Fruit fly (Drosophila melanogaster) whole organism, embryonic: Measurements from ENCODE around the gene yellow-f.

Experiments
- B-H2 ChIP-seq: fragments of 200-800 bp; sonication (Bioruptor generic); optimal IDR thresholded peaks from 2 replicates; lab custom pipeline; 2018; ENCODE audit warnings: missing biosample characterization, mild to moderate bottlenecking, missing genetic modification characterization
- CG10267 ChIP-seq: fragments of 200-800 bp; sonication (Bioruptor generic); optimal IDR thresholded peaks from 2 replicates; lab custom pipeline; 2018; ENCODE audit warnings: missing biosample characterization, mild to moderate bottlenecking, missing genetic modification characterization, moderate library complexity
- CG10543 ChIP-seq: fragments of 200-800 bp; sonication (Bioruptor generic); optimal IDR thresholded peaks from 3 replicates; lab custom pipeline; 2017; ENCODE audit warnings: missing biosample characterization, mild to moderate bottlenecking, missing genetic modification characterization, moderate library complexity
- CG11456 ChIP-seq: fragments of 200-800 bp; sonication (Bioruptor generic); IDR thresholded peaks from 3 replicates; pipeline ENCODE4 v1.3.6; 2022; ENCODE audit warnings: missing biosample characterization, missing genetic modification characterization
- CG15269 ChIP-seq: fragments of 200-800 bp; sonication (Bioruptor generic); optimal IDR thresholded peaks from 2 replicates; lab custom pipeline; 2018; ENCODE audit warnings: missing biosample characterization, mild to moderate bottlenecking, missing genetic modification characterization, moderate library complexity
- CG1603 ChIP-seq: fragments of 200-800 bp; sonication (Bioruptor generic); optimal IDR thresholded peaks from 2 replicates; lab custom pipeline; 2019; ENCODE audit warnings: missing biosample characterization, mild to moderate bottlenecking, missing genetic modification characterization, moderate library complexity
- CG2199 ChIP-seq: fragments of 200-800 bp; sonication (Bioruptor generic); IDR thresholded peaks from 3 replicates; pipeline ENCODE4 v1.3.6; 2022; ENCODE audit warnings: missing biosample characterization, missing genetic modification characterization
- CG2678 ChIP-seq: fragments of 200-800 bp; sonication (Bioruptor generic); optimal IDR thresholded peaks from 3 replicates; lab custom pipeline; 2019; ENCODE audit warnings: missing biosample characterization, mild to moderate bottlenecking, missing genetic modification characterization, moderate library complexity
- CG32767 ChIP-seq: fragments of 200-800 bp; sonication (Bioruptor generic); IDR thresholded peaks from 2 replicates; pipeline ENCODE4 v1.3.6; 2022; ENCODE audit warnings: missing biosample characterization, missing genetic modification characterization
- CG32772 ChIP-seq: fragments of 200-800 bp; sonication (Bioruptor generic); IDR thresholded peaks from 2 replicates; pipeline ENCODE4 v1.3.6; 2022; ENCODE audit warnings: missing biosample characterization, missing genetic modification characterization
- CG4360 ChIP-seq: fragments of 200-800 bp; sonication (Bioruptor generic); IDR thresholded peaks from 2 replicates; pipeline ENCODE4 v1.3.6; 2022; ENCODE audit warnings: missing biosample characterization, missing genetic modification characterization
- CG5245 ChIP-seq: fragments of 200-800 bp; sonication (Bioruptor generic); optimal IDR thresholded peaks from 3 replicates; lab custom pipeline; 2016; ENCODE audit warnings: missing biosample characterization, missing genetic modification characterization
- CG6254 ChIP-seq: fragments of 200-800 bp; sonication (Bioruptor generic); optimal IDR thresholded peaks from 3 replicates; lab custom pipeline; 2017; ENCODE audit warnings: mild to moderate bottlenecking, missing biosample characterization, missing genetic modification reagents, missing genetic modification characterization
- CG7928 ChIP-seq: fragments of 200-800 bp; sonication (Bioruptor generic); optimal IDR thresholded peaks from 2 replicates; lab custom pipeline; 2017; ENCODE audit warnings: missing biosample characterization, mild to moderate bottlenecking, missing genetic modification characterization
- CG8765 ChIP-seq: fragments of 200-800 bp; sonication (Bioruptor generic); IDR thresholded peaks from 2 replicates; pipeline ENCODE4 v1.3.6; 2022; ENCODE audit warnings: missing biosample characterization, missing genetic modification characterization
- CG8924 ChIP-seq: fragments of 200-800 bp; optimal IDR thresholded peaks from 3 replicates; lab custom pipeline; 2019; ENCODE audit warnings: missing biosample characterization, mild to moderate bottlenecking, missing genetic modification characterization, moderate library complexity
- CG9609 ChIP-seq: fragments of 200-800 bp; sonication (Bioruptor generic); optimal IDR thresholded peaks from 3 replicates; lab custom pipeline; 2016; ENCODE audit warnings: missing biosample characterization, missing genetic modification characterization
- Dad ChIP-seq: fragments of 200-800 bp; sonication (Bioruptor generic); optimal IDR thresholded peaks from 3 replicates; lab custom pipeline; 2016; ENCODE audit warnings: missing biosample characterization, missing genetic modification characterization
- Hr78 ChIP-seq, 2 experiments: fragments of 200-800 bp in 1 of 2; fragments of >200 bp in 1 of 2; sonication (Bioruptor generic) in 1 of 2; optimal IDR thresholded peaks; 2 replicates each; lab custom pipeline; 2017 to 2019; ENCODE audit warnings: missing biosample characterization in 2 of 2, missing genetic modification characterization in 2 of 2, mild to moderate bottlenecking in 1 of 2, moderate library complexity in 1 of 2
- Nf-YC ChIP-seq: fragments of 200-800 bp; optimal IDR thresholded peaks from 3 replicates; lab custom pipeline; 2019; ENCODE audit warnings: missing biosample characterization, mild to moderate bottlenecking, missing genetic modification characterization, moderate library complexity
- Rx ChIP-seq: fragments of 200-800 bp; sonication (Bioruptor generic); IDR thresholded peaks from 2 replicates; pipeline ENCODE4 v1.3.6; 2022; ENCODE audit warnings: missing biosample characterization, missing genetic modification characterization
- Sry-β ChIP-seq: fragments of 200-800 bp; sonication (Bioruptor generic); optimal IDR thresholded peaks from 2 replicates; lab custom pipeline; 2018; ENCODE audit warnings: missing biosample characterization, mild to moderate bottlenecking, missing genetic modification characterization, moderate library complexity
- Stat92E ChIP-seq, 3 experiments: fragments of >200 bp in 2 of 3; fragments of 200-800 bp in 1 of 3; sonication (Bioruptor generic) in 1 of 3; optimal IDR thresholded peaks; 2 replicates each; lab custom pipeline; 2017 to 2019; ENCODE audit warnings: missing biosample characterization in 3 of 3, missing genetic modification characterization in 3 of 3, mild to moderate bottlenecking in 1 of 3, moderate library complexity in 1 of 3
- bbx ChIP-seq: fragments of 200-800 bp; sonication (Bioruptor generic); IDR thresholded peaks from 2 replicates; pipeline ENCODE4 v1.3.6; 2022; ENCODE audit warnings: missing biosample characterization, missing genetic modification characterization; ENCODE audit not compliant: partially characterized antibody
- bsh ChIP-seq, 2 experiments: fragments of 200-800 bp; sonication (Bioruptor generic); optimal IDR thresholded peaks; 2 replicates each; lab custom pipeline; 2017 to 2018; ENCODE audit warnings: mild to moderate bottlenecking in 2 of 2, missing biosample characterization in 2 of 2, missing genetic modification characterization in 2 of 2, moderate library complexity in 1 of 2
- ci ChIP-seq: fragments of 200-800 bp; sonication (Bioruptor generic); IDR thresholded peaks from 3 replicates; pipeline ENCODE4 v1.3.6; 2022; ENCODE audit warnings: missing biosample characterization, missing genetic modification characterization
- cwo ChIP-seq: fragments of 200-800 bp; sonication (Bioruptor generic); optimal IDR thresholded peaks from 3 replicates; lab custom pipeline; 2017; ENCODE audit warnings: missing biosample characterization, missing genetic modification characterization, mild to moderate bottlenecking, moderate library complexity, missing genetic modification reagents
- disco-r ChIP-seq: fragments of 200-800 bp; sonication (Bioruptor generic); optimal IDR thresholded peaks from 2 replicates; lab custom pipeline; 2016; ENCODE audit warnings: missing biosample characterization, missing genetic modification characterization
- grau ChIP-seq: fragments of 200-800 bp; optimal IDR thresholded peaks from 3 replicates; lab custom pipeline; 2019; ENCODE audit warnings: missing biosample characterization, mild to moderate bottlenecking, missing genetic modification characterization, moderate library complexity
- grn ChIP-seq: fragments of 200-800 bp; sonication (Bioruptor generic); optimal IDR thresholded peaks from 3 replicates; lab custom pipeline; 2017; ENCODE audit warnings: missing biosample characterization, missing genetic modification characterization
- gsb ChIP-seq: fragments of 200-800 bp; sonication (Bioruptor generic); IDR thresholded peaks from 2 replicates; pipeline ENCODE4 v1.3.6; 2022; ENCODE audit warnings: missing biosample characterization, missing genetic modification characterization
- ind ChIP-seq: fragments of 200-800 bp; sonication (Bioruptor generic); optimal IDR thresholded peaks from 3 replicates; lab custom pipeline; 2016; ENCODE audit warnings: missing biosample characterization, missing genetic modification characterization
- insv ChIP-seq, 2 experiments: fragments of 200-800 bp; sonication (Bioruptor generic); optimal IDR thresholded peaks; 3 replicates each; lab custom pipeline; 2016 to 2018; ENCODE audit warnings: missing biosample characterization in 2 of 2, missing genetic modification characterization in 2 of 2
- kah ChIP-seq: fragments of 200-800 bp; sonication (Bioruptor generic); optimal IDR thresholded peaks from 2 replicates; lab custom pipeline; 2018; ENCODE audit warnings: missing biosample characterization, mild to moderate bottlenecking, missing genetic modification characterization
- lab ChIP-seq: fragments of 200-800 bp; sonication (Bioruptor generic); optimal IDR thresholded peaks from 3 replicates; lab custom pipeline; 2017; ENCODE audit warnings: missing biosample characterization, missing genetic modification characterization, mild to moderate bottlenecking, moderate library complexity, missing genetic modification reagents
- lov ChIP-seq, 2 experiments: fragments of 200-800 bp in 1 of 2; fragments of >200 bp in 1 of 2; sonication (Bioruptor generic) in 1 of 2; IDR thresholded peaks in 1 of 2; optimal IDR thresholded peaks in 1 of 2; 2 replicates in 1 of 2; 3 replicates in 1 of 2; pipeline versions ENCODE4 v1.3.6 to Lab custom; 2017 to 2022; ENCODE audit warnings: missing biosample characterization in 1 of 2, missing genetic modification characterization in 1 of 2
- nerfin-2 ChIP-seq: fragments of 200-800 bp; sonication (Bioruptor generic); IDR thresholded peaks from 2 replicates; pipeline ENCODE4 v1.3.6; 2022; ENCODE audit warnings: missing biosample characterization, missing genetic modification characterization; ENCODE audit not compliant: partially characterized antibody
- org-1 ChIP-seq: fragments of 200-800 bp; sonication (Bioruptor generic); optimal IDR thresholded peaks from 2 replicates; lab custom pipeline; 2017; ENCODE audit warnings: missing biosample characterization, missing genetic modification characterization
- psq ChIP-seq: fragments of 200-800 bp; sonication (Bioruptor generic); optimal IDR thresholded peaks from 2 replicates; lab custom pipeline; 2017; ENCODE audit warnings: missing biosample characterization, missing genetic modification characterization
- salm ChIP-seq: fragments of 200-800 bp; sonication (Bioruptor generic); optimal IDR thresholded peaks from 2 replicates; lab custom pipeline; 2018; ENCODE audit warnings: missing biosample characterization, mild to moderate bottlenecking, missing genetic modification characterization
- schlank ChIP-seq: fragments of 200-800 bp; sonication (Bioruptor generic); optimal IDR thresholded peaks from 2 replicates; lab custom pipeline; 2018; ENCODE audit warnings: missing biosample characterization, mild to moderate bottlenecking, missing genetic modification characterization
- so ChIP-seq: fragments of 200-800 bp; sonication (Bioruptor generic); IDR thresholded peaks from 3 replicates; pipeline ENCODE4 v1.3.6; 2022; ENCODE audit warnings: missing biosample characterization, missing genetic modification characterization
- sob ChIP-seq: fragments of 200-800 bp; sonication (Bioruptor generic); IDR thresholded peaks from 2 replicates; pipeline ENCODE4 v1.3.6; 2022; ENCODE audit warnings: missing biosample characterization, missing genetic modification characterization
- sqz ChIP-seq: fragments of 200-800 bp; sonication (Bioruptor generic); optimal IDR thresholded peaks from 3 replicates; lab custom pipeline; 2018; ENCODE audit warnings: missing biosample characterization, mild to moderate bottlenecking, missing genetic modification characterization
- tx ChIP-seq: fragments of 200-800 bp; sonication (Bioruptor generic); optimal IDR thresholded peaks from 2 replicates; lab custom pipeline; 2016; ENCODE audit warnings: missing biosample characterization, missing genetic modification characterization
- wor ChIP-seq: fragments of 200-800 bp; sonication (Bioruptor generic); IDR thresholded peaks from 2 replicates; pipeline ENCODE4 v1.3.6; 2022; ENCODE audit warnings: missing biosample characterization, missing genetic modification characterization

The yellow-f gene

DNA sequence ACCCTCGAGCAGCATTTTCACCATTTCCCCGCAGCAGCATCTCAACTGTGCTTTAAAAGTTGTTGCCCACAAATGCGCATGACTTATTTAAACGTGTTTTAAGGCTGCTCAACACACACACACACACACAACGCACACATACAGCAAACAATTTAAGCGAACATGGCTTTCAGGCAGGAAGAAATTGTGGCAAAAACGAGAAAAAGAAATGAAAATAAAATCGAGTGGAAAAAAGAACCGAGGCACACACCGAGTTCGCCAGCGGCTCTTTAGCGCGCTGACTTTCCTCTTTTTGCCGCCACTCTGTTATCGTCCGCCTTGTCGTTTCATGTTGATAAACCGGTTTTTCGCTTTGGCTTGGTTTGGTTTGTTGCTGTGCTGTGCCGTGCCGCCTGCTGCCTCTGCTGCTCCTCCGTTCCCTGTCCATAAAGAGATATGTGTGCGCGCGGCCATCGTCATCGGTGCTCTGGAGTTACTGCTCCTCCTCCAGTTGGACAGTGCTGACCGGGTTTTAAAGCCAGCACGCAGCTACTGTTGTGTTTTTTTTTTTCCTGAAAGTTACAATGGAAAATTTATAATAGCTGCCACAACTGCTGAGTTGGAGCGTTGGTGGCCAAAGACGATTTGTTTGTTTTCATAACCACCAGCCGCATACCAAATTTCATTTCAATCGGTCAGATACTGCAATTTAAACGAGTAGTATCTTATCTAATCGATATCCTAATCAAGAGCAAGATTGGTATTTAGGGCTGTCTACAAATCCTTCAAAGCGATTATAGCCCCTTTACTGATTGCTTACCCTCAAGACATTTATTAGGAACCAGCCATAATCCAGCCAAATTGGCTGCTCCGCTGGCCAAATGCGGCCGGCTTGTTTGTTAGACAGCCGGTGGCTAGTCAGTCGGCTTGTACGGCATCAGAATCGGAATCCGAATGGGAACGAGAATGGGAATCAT is 23.1 kb upstream of the yellow-f start (continued):
- TF ChIP-seq so: 0 out of 3 replicates have a peak, but pooled peaks have one; percentile 7
- no peak for TF ChIP-seq CG8924
- no peak for TF ChIP-seq CG4360 (GFP tag; lab: Robert Waterston, UW)
- peak; percentile 88 for TF ChIP-seq grn (GFP tag; lab: Kevin White, UChicago)
- peak in 1 of 3 experiments; percentile 38 for TF ChIP-seq Stat92E (GFP tag; optimal IDR thresholded peaks at IDR 0.05; lab: Kevin White, UChicago)
- TF ChIP-seq CG32772 (GFP tag; lab: Robert Waterston, UW): peak; percentile 32; the same call in 1 of the 2 replicates
- TF ChIP-seq B-H2: peak; percentile 6
- no peak for TF ChIP-seq Dad (GFP tag; lab: Kevin White, UChicago)
- TF ChIP-seq CG2199: peak; percentile 50; the same call in 2 of the 3 replicates
- TF ChIP-seq sqz (GFP tag; lab: Kevin White, UChicago): peak; percentile 61
- TF ChIP-seq CG11456 (GFP tag; lab: Robert Waterston, UW): no peak
- TF ChIP-seq disco-r (GFP tag; lab: Kevin White, UChicago): no peak
- no peak for TF ChIP-seq lov (optimal IDR thresholded peaks at IDR 0.05; lab: Kevin White, UChicago)
- TF ChIP-seq lov (GFP tag; IDR thresholded peaks at IDR 0.05; lab: Robert Waterston, UW): 0 out of 3 replicates have a peak, but pooled peaks have one; percentile 6
- no peak for TF ChIP-seq psq (GFP tag; lab: Kevin White, UChicago)
- no peak for TF ChIP-seq CG15269 (tag; lab: Kevin White, UChicago)
- no peak for TF ChIP-seq CG5245 (GFP tag; lab: Kevin White, UChicago)
- TF ChIP-seq salm (tag; lab: Kevin White, UChicago): no peak
- TF ChIP-seq CG10543 (GFP tag; lab: Kevin White, UChicago): peak; percentile 37
- no peak for TF ChIP-seq schlank (tag; lab: Kevin White, UChicago)
- peak; percentile 5 for TF ChIP-seq grau (tag; lab: Kevin White, UChicago)
- TF ChIP-seq kah: no peak
- no peak for TF ChIP-seq cwo (GFP tag; lab: Kevin White, UChicago)
- TF ChIP-seq CG10267 (tag; lab: Kevin White, UChicago): no peak
- TF ChIP-seq CG8765 (GFP tag; lab: Robert Waterston, UW): peak; percentile 22; the same call in 1 of the 2 replicates
- no peak for TF ChIP-seq org-1 (GFP tag; lab: Kevin White, UChicago)
- no peak for TF ChIP-seq Nf-YC (tag; lab: Kevin White, UChicago)
- no peak for TF ChIP-seq CG7928 (GFP tag; lab: Kevin White, UChicago)
- TF ChIP-seq Sry-β (GFP tag; lab: Kevin White, UChicago): peak; percentile 91
- TF ChIP-seq CG9609 (GFP tag; lab: Kevin White, UChicago): peak; percentile 39
- no peak for TF ChIP-seq CG1603 (tag; lab: Kevin White, UChicago)
- TF ChIP-seq tx (GFP tag; lab: Kevin White, UChicago): no peak
- TF ChIP-seq bbx (GFP tag; lab: Robert Waterston, UW): peak; percentile 9; the same call in 1 of the 2 replicates
- TF ChIP-seq insv (GFP tag; optimal IDR thresholded peaks at IDR 0.05; lab: Kevin White, UChicago): peak in 1 of 2 experiments; percentile 43
- peak in 1 of 2 experiments; percentile 41 for TF ChIP-seq bsh (GFP tag; optimal IDR thresholded peaks at IDR 0.05; lab: Kevin White, UChicago)
- no peak for TF ChIP-seq Hr78 (GFP tag; optimal IDR thresholded peaks at IDR 0.05; lab: Kevin White, UChicago)
- TF ChIP-seq ind (GFP tag; lab: Kevin White, UChicago): no peak
- TF ChIP-seq gsb (GFP tag; lab: Robert Waterston, UW): no peak
- TF ChIP-seq wor (GFP tag; lab: Robert Waterston, UW): no peak
- TF ChIP-seq CG2678 (tag; lab: Kevin White, UChicago): peak; percentile 20
- TF ChIP-seq nerfin-2 (GFP tag; lab: Robert Waterston, UW): no peak
- no peak for TF ChIP-seq sob (GFP tag; lab: Robert Waterston, UW)
- no peak for TF ChIP-seq Rx (GFP tag; lab: Robert Waterston, UW)
- TF ChIP-seq CG6254 (GFP tag; lab: Kevin White, UChicago): no peak
- peak; percentile 20 for TF ChIP-seq lab (GFP tag; lab: Kevin White, UChicago)
- 0 out of 2 replicates have a peak, but pooled peaks have one; percentile 14 for TF ChIP-seq CG32767 (GFP tag; lab: Robert Waterston, UW)
- 0 out of 3 replicates have a peak, but pooled peaks have one; percentile 16 for TF ChIP-seq ci (GFP tag; lab: Robert Waterston, UW)
